Worm (Caenorhabditis elegans): ENCODE data around the gene mics-1.

- TF ChIP-seq K02D7.2 (tag; optimal IDR thresholded peaks at IDR 0.05) (no peak), tbx-2 (tag; optimal IDR thresholded peaks at IDR 0.05) (no peak), mec-3 (tag; optimal IDR thresholded peaks at IDR 0.05; ENCODE audit: borderline replicate concordance) (no peak), ama-1 (optimal IDR thresholded peaks at IDR 0.05) (no peak), pros-1 (tag; optimal IDR thresholded peaks at IDR 0.05) (no peak), hlh-30 (tag; optimal IDR thresholded peaks at IDR 0.05; ENCODE audit: insufficient read depth) (no peak)
Observed at ce11 chrV:10578938-10579337, 812 bp upstream of the mics-1 start, which contains the start of the genes erh-1 and lpd-9.

Measured in whole organism, late embryonic.